Worm (Caenorhabditis elegans): ENCODE results near the gene igcm-3.

DNA sequence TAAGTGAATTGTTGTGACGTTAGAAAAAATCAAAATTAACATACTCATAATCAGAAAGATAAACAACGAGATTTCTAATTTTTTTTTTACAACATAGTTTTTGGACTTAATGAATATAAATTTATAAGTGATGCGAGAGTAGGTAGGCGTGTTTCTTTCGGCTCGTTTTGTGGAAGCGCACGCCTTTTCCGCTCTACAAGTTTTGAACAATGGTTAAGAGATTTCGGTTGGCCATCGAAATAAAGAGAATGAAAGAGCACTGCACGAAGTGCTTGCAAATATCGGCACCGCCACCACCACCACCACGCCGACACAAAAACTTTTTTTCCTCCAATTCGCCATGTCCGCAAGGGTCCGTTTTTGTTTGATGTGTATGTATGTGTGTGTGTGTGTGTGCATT is 43.2 kb upstream of the igcm-3 start:
- TF ChIP-seq xbp-1 (tag; optimal IDR thresholded peaks at IDR 0.05) (no peak), nhr-28 (tag; optimal IDR thresholded peaks at IDR 0.05) (no peak)

All from whole organism, L1 larva.